Worm (Caenorhabditis elegans) whole organism, midembryonic: ENCODE results near the gene C14C10.2.

ENCODE experiments used
- T22C8.4 ChIP-seq: fragments of 200-800 bp; sonication (Bioruptor generic); IDR thresholded peaks from 2 replicates; pipeline ENCODE4 v1.3.6; 2022; ENCODE audit warnings: missing genetic modification characterization, missing compliant biosample characterization
- cog-1 ChIP-seq: sonication (generic microtip); optimal IDR thresholded peaks from 2 replicates; lab custom pipeline; 2016; ENCODE audit warnings: missing genetic modification characterization, missing compliant biosample characterization
- flt-1 ChIP-seq: fragments of 200-800 bp; sonication (Bioruptor generic); IDR thresholded peaks from 2 replicates; pipeline ENCODE4 v1.3.6; 2022; ENCODE audit warnings: missing genetic modification characterization, missing compliant biosample characterization
- klf-2 ChIP-seq: fragments of 200-800 bp; sonication (Bioruptor generic); conservative IDR thresholded peaks from 2 replicates; pipeline ENCODE4 v1.3.6; 2022; ENCODE audit warnings: missing genetic modification reagents, missing genetic modification characterization, missing compliant biosample characterization
- med-1 ChIP-seq: sonication (generic microtip); optimal IDR thresholded peaks from 2 replicates; lab custom pipeline; 2017; ENCODE audit warnings: missing genetic modification characterization, mild to moderate bottlenecking, missing compliant biosample characterization, antibody characterized with exemption, missing genetic modification reagents; ENCODE audit not compliant: insufficient read depth
- ref-1 ChIP-seq: fragments of 200-800 bp; sonication (Bioruptor generic); conservative IDR thresholded peaks from 2 replicates; pipeline ENCODE4 v1.3.6; 2022; ENCODE audit warnings: missing genetic modification reagents, missing genetic modification characterization, missing compliant biosample characterization
- tab-1 ChIP-seq: fragments of 200-800 bp; sonication (Bioruptor generic); IDR thresholded peaks from 2 replicates; pipeline ENCODE4 v1.3.6; 2022; ENCODE audit warnings: missing genetic modification characterization, missing compliant biosample characterization
- ztf-23 ChIP-seq: fragments of 200-800 bp; sonication (Bioruptor generic); IDR thresholded peaks from 2 replicates; pipeline ENCODE4 v1.3.6; 2022; ENCODE audit warnings: missing genetic modification reagents, missing genetic modification characterization, missing compliant biosample characterization
- ztf-29 ChIP-seq: fragments of 200-800 bp; sonication (Bioruptor generic); IDR thresholded peaks from 2 replicates; pipeline ENCODE4 v1.3.6; 2022; ENCODE audit warnings: missing genetic modification reagents, missing genetic modification characterization, missing compliant biosample characterization

The C14C10.2 gene

DNA sequence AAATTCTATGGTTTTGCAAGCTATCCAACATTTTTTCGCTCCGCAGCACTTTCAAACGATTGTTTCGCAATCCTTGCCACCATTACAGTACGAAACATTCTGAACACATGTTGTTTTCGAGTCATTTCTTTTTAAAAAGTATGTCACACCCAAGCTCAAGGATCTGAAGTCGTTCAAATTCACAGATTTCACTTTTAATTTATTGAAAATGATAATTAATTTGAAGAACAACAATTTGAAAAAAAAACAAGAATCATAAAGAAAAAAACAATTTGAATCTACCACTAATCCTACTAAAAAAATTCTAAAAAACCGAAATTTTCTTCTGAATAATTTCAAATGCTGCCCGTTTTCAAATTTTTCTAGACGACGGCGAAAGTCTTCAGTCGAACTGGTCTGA lies at the start of gene C14C10.2:
Gene C14C10.2, minus strand, starts transcription at position 101 of the 400 bp plus-strand sequence.
- TF ChIP-seq cog-1 (tag; lab: Kevin White, UChicago) = no peak
- TF ChIP-seq ztf-23 = no peak
- TF ChIP-seq med-1 (GFP tag; lab: Kevin White, UChicago) = no peak
- no peak for TF ChIP-seq tab-1
- TF ChIP-seq T22C8.4 (GFP tag; lab: Robert Waterston, UW) = no peak
- TF ChIP-seq klf-2 = no peak
- TF ChIP-seq flt-1 (GFP tag; lab: Robert Waterston, UW) = no peak
- no peak for TF ChIP-seq ztf-29 (GFP tag; lab: Robert Waterston, UW)
- no peak for TF ChIP-seq ref-1

DNA sequence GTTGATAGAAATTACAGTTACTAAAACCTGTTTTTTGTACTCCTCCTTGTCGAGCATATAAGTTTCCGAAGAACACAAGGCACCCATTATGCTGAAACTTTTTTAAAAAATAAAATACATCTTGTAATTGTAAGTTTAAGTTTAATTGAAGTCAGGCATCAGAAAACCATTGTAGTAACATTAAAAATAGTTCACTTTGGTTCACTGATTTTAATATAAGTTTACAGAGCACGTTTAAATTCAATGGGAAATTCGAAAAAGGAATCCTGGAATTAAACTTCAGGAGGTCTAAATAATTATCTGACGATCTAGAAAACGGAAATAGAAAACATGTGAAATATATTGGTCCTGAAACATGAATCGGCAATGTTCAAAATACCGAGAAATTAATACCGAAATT lies 48.1 kb upstream of the C14C10.2 start, which contains the start of gene gpa-8:
Gene gpa-8, minus strand, starts transcription at position 101 of the 400 bp plus-strand sequence.
- TF ChIP-seq klf-2 (no peak), ztf-29 (GFP tag; lab: Robert Waterston, UW) (no peak), ref-1 (no peak), cog-1 (tag; lab: Kevin White, UChicago) (no peak), ztf-23 (no peak), T22C8.4 (GFP tag; lab: Robert Waterston, UW) (no peak), tab-1 (no peak), flt-1 (GFP tag; lab: Robert Waterston, UW) (no peak), med-1 (GFP tag; lab: Kevin White, UChicago) (no peak)

DNA sequence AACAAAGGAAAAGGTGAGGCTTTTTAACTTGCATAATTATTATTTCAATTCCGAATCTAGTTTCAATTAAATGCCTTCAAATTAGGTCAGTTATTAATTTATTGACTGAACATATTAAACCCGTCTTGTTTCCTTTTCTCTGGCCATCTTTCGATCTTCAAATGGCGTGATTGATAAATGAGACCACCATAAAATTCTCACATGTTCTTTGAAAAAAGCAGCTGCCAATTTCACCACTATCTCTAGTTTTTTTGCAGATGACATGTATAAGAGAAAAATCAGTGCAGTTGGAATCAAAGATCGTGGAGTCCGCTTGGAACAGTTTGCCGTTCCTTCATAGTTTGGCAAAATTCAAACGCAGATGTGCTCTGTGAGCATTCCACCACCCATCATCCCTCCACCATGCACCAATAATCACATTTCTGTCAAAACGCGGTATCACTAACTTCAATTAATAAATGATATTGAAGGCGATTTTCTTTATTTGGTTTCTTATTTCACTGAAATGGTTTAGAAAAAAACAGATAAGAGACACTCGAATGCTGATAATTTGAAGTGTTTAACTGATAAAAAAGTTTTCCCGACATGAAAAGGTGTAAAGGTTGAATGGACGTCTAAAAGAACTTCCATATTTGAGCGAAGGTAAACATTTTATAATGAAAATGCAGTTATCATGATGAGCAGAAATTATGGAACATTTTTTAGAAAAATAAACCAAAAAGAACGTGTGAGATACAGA lies 45.7 kb upstream of the C14C10.2 start:
- TF ChIP-seq ztf-23 (no peak), klf-2 (no peak), flt-1 (GFP tag; lab: Robert Waterston, UW) (no peak), ref-1 (no peak), T22C8.4 (GFP tag; lab: Robert Waterston, UW) (no peak), ztf-29 (GFP tag; lab: Robert Waterston, UW) (no peak), tab-1 (no peak), med-1 (GFP tag; lab: Kevin White, UChicago) (no peak), cog-1 (tag; lab: Kevin White, UChicago) (no peak)

DNA sequence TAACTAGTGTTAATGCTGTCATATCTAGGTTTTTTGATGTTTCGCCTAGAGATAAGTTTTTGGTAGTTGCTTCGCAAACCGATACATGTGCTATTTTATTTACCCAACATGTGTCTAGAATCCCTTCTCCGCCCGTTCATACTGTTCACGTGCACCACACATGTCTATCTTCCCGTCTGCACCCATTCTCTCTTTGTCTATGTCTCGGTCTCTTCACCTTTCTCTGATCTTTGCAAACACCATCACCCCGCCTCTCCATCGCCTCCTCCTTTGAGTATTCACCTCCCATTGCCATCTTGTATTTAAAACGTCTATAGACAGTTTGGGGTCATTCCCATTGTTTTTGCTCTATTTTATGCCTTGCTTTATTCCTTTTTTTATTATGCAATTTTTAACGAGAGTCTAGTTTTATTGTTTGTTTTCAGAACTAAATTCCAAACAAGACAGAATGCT lies 45.0 kb upstream of the C14C10.2 start, which contains the start of gene F56H9.2:
Gene F56H9.2, plus strand, starts transcription at position 426 of the 453 bp plus-strand sequence.
- TF ChIP-seq ztf-23 (0 out of 2 replicates have a peak, but pooled peaks have one; percentile 48), T22C8.4 (GFP tag; lab: Robert Waterston, UW) (no peak)

DNA sequence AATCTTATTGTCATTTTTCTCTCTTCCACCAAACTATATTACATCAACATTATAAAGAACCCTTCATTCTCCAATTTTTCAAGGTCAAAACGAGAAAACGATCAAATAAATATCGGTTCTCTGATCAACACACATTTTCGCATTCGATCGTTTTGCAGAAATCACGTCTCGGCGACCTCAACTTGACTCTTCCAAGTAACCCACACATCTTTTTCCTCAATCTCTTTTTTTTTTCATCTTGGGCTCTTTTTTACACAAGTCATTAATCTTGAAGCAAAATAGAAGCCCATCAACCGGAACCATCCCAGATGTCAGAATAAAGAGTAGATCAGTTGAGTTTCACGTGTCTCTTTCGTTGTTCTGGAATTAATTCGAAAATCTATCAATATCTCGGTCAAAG lies 44.0 kb upstream of the C14C10.2 start:
- TF ChIP-seq med-1 (GFP tag; lab: Kevin White, UChicago) (no peak), ztf-23 (no peak), ztf-29 (GFP tag; lab: Robert Waterston, UW) (no peak), cog-1 (tag; lab: Kevin White, UChicago) (no peak), T22C8.4 (GFP tag; lab: Robert Waterston, UW) (no peak), ref-1 (no peak), tab-1 (no peak), klf-2 (no peak), flt-1 (GFP tag; lab: Robert Waterston, UW) (no peak)

DNA sequence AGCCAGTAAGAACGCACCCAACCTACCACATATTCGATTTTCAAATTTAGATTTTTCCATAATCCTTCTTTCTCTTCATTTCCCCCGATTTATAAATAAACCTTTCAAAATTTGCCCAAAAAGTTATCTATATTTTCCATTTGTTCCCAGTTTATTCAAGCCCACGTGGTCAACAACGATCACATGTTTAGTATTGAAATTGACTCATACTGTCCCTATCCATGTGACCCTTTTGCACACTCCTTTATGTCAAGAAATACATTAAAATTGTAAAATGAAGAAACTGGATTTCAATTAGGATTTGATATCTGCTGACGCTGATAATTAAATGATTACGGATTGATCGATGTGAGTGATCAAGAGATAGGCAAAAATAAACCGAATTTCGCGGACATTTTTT lies 42.9 kb upstream of the C14C10.2 start:
- no peak for TF ChIP-seq klf-2
- TF ChIP-seq ztf-23 = no peak
- TF ChIP-seq cog-1 (tag; lab: Kevin White, UChicago) = no peak
- no peak for TF ChIP-seq tab-1
- TF ChIP-seq flt-1 (GFP tag; lab: Robert Waterston, UW) = no peak
- TF ChIP-seq T22C8.4 (GFP tag; lab: Robert Waterston, UW) = no peak
- no peak for TF ChIP-seq ztf-29 (GFP tag; lab: Robert Waterston, UW)

DNA sequence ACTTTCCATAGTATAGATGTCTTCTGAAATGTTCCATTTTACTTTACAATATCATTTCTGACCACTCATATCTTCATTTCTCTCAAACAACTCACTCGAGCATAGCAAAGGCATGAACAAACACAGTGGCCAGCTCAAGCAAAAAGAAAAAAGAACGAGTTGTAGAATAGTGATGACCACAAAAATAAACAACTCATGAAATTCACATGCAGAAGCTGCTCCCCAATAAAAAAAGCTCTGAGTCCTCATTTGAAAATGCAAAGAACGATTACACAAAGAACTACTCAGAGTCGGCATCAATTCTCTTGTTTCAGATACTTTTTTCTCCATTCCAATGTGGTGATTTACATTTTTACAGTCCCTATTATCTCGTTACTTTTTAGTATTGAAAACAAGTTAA lies 42.5 kb upstream of the C14C10.2 start:
- TF ChIP-seq ztf-23 (no peak), cog-1 (tag; lab: Kevin White, UChicago) (no peak), klf-2 (no peak), med-1 (GFP tag; lab: Kevin White, UChicago) (no peak), flt-1 (GFP tag; lab: Robert Waterston, UW) (no peak), tab-1 (no peak), ztf-29 (GFP tag; lab: Robert Waterston, UW) (no peak), T22C8.4 (GFP tag; lab: Robert Waterston, UW) (no peak), ref-1 (no peak)

DNA sequence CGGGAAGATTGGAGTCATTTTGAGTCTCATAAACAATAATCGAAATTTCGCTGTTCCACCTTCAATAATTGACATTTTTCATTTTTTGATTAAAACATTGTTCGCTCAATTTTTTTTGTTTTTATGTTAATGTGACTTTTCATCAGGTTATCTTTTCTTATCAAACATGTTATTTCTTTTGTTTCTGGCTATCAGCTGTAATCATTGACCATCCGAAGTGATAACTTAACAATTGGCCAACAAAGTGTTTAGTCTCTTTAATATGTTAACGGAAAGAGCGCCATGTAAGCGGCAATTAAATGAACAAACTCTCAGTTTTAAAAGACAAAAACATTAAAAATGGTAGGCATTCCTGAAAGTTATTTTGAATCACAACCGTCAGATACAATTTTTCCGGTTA lies 41.8 kb upstream of the C14C10.2 start:
- TF ChIP-seq ref-1 (no peak), T22C8.4 (GFP tag; lab: Robert Waterston, UW) (no peak), med-1 (GFP tag; lab: Kevin White, UChicago) (no peak), ztf-29 (GFP tag; lab: Robert Waterston, UW) (no peak), ztf-23 (no peak), klf-2 (no peak), flt-1 (GFP tag; lab: Robert Waterston, UW) (no peak), cog-1 (tag; lab: Kevin White, UChicago) (no peak), tab-1 (no peak)

DNA sequence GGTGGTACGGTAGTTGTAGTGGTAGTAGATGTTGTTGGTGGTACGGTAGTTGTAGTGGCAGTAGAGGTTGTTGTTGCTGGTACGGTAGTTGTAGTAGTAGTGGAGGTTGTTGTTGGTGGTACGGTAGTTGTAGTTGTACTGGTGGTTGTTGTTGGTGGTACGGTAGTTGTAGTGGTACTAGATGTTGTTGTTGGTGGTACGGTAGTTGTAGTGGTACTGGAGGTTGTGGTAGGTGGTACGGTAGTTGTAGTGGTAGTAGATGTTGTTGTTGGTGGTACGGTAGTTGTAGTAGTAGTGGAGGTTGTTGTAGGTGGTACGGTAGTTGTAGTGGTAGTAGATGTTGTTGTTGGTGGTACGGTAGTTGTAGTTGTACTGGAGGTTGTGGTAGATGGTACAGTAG lies 40.8 kb upstream of the C14C10.2 start:
- TF ChIP-seq flt-1 (GFP tag; lab: Robert Waterston, UW) (0 out of 2 replicates have a peak, but pooled peaks have one; percentile 14), tab-1 (no peak), ztf-23 (0 out of 2 replicates have a peak, but pooled peaks have one; percentile 61), ztf-29 (GFP tag; lab: Robert Waterston, UW) (no peak), cog-1 (tag; lab: Kevin White, UChicago) (no peak), klf-2 (no peak), T22C8.4 (GFP tag; lab: Robert Waterston, UW) (no peak), med-1 (GFP tag; lab: Kevin White, UChicago) (no peak), ref-1 (no peak)

DNA sequence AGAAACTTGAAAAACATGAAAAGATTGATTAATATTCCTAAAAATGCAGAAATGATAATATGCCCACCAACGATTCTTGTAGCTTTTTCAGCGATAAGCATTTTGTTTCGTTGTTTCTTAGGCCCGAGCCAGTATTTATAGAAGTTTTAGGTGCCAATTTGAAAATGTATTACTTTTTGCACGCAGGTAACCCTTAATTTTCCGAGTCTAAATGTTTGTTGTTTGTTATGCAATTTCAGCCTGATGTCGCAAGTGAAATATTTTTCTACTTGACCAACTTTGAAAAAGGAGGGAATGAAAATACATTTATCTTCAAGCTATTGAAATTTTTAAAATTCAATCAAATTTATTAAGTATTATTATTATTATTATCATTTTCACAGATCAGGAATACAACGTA lies 39.8 kb upstream of the C14C10.2 start, which contains the start of gene srx-113:
Gene srx-113, minus strand, starts transcription at position 101 of the 400 bp plus-strand sequence.
- no peak for TF ChIP-seq med-1 (GFP tag; lab: Kevin White, UChicago)
- no peak for TF ChIP-seq T22C8.4 (GFP tag; lab: Robert Waterston, UW)
- TF ChIP-seq klf-2 = no peak
- no peak for TF ChIP-seq ref-1
- TF ChIP-seq cog-1 (tag; lab: Kevin White, UChicago) = no peak
- TF ChIP-seq ztf-23 = no peak
- no peak for TF ChIP-seq ztf-29 (GFP tag; lab: Robert Waterston, UW)
- TF ChIP-seq flt-1 (GFP tag; lab: Robert Waterston, UW) = no peak
